Worm (Caenorhabditis elegans) whole organism, L1 larva: ENCODE data around the gene mec-3.

Experiments used
- C04F5.9 ChIP-seq: sonication (generic microtip); optimal IDR thresholded peaks from 2 replicates; lab custom pipeline; 2016; ENCODE audit warnings: missing genetic modification characterization, missing compliant biosample characterization
- Y116A8C.19 ChIP-seq: sonication (generic microtip); optimal IDR thresholded peaks from 2 replicates; lab custom pipeline; 2016; ENCODE audit warnings: missing compliant biosample characterization, missing genetic modification characterization, borderline replicate concordance
- aha-1 ChIP-seq: fragments of 150-350 bp; optimal IDR thresholded peaks from 2 replicates; lab custom pipeline; 2014; ENCODE audit warnings: missing biosample characterization, missing genetic modification characterization
- alr-1 ChIP-seq: fragments of 200-800 bp; sonication (Bioruptor generic); optimal IDR thresholded peaks from 2 replicates; lab custom pipeline; 2018; ENCODE audit warnings: borderline replicate concordance, mild to moderate bottlenecking, missing genetic modification characterization, missing compliant biosample characterization
- aly-2 ChIP-seq: fragments of 150-350 bp; optimal IDR thresholded peaks from 2 replicates; lab custom pipeline; 2014; ENCODE audit warnings: missing biosample characterization, missing genetic modification characterization
- ces-1 ChIP-seq: fragments of 150-350 bp; optimal IDR thresholded peaks from 2 replicates; lab custom pipeline; 2014; ENCODE audit warnings: missing biosample characterization, missing genetic modification reagents, missing genetic modification characterization
- dpl-1 ChIP-seq, 3 experiments: fragments of 150-350 bp in 2 of 3; sonication (generic microtip) in 1 of 3; optimal IDR thresholded peaks; 2 replicates each; lab custom pipeline; 2014 to 2017; ENCODE audit warnings: missing biosample characterization in 3 of 3, missing genetic modification characterization in 3 of 3, missing genetic modification reagents in 3 of 3
- dsc-1 ChIP-seq: sonication (generic microtip); optimal IDR thresholded peaks from 2 replicates; lab custom pipeline; 2016; ENCODE audit warnings: mild to moderate bottlenecking, missing genetic modification characterization, missing compliant biosample characterization
- efl-1 ChIP-seq, 4 experiments: fragments of 150-350 bp; optimal IDR thresholded peaks in 3 of 4; peaks in 1 of 4; 1 replicate in 1 of 4; 2 replicates in 3 of 4; lab custom pipeline; 2014; ENCODE audit warnings: missing biosample characterization in 2 of 4, missing genetic modification characterization in 2 of 4, missing genetic modification reagents in 2 of 4
- efl-3 ChIP-seq: fragments of 200-800 bp; sonication (Bioruptor generic); optimal IDR thresholded peaks from 2 replicates; lab custom pipeline; 2018; ENCODE audit warnings: mild to moderate bottlenecking, missing genetic modification characterization, missing compliant biosample characterization
- egl-13 ChIP-seq: sonication (generic microtip); optimal IDR thresholded peaks from 2 replicates; lab custom pipeline; 2016; ENCODE audit warnings: missing genotype, missing genetic modification reagents, missing genetic modification characterization, missing compliant biosample characterization
- fkh-10 ChIP-seq: sonication (generic microtip); optimal IDR thresholded peaks from 2 replicates; lab custom pipeline; 2017; ENCODE audit warnings: missing biosample characterization, missing genetic modification reagents, missing genetic modification characterization
- fkh-4 ChIP-seq: sonication (generic microtip); optimal IDR thresholded peaks from 2 replicates; lab custom pipeline; 2016; ENCODE audit warnings: missing compliant biosample characterization, missing genetic modification characterization, borderline replicate concordance
- fos-1 ChIP-seq: fragments of 150-350 bp; optimal IDR thresholded peaks from 2 replicates; lab custom pipeline; 2014; ENCODE audit warnings: missing biosample characterization, missing genetic modification characterization
- jun-1 ChIP-seq: fragments of 150-350 bp; optimal IDR thresholded peaks from 2 replicates; lab custom pipeline; 2014; ENCODE audit warnings: missing biosample characterization, missing genetic modification reagents, missing genetic modification characterization
- lin-13 ChIP-seq: fragments of 150-350 bp; optimal IDR thresholded peaks from 2 replicates; lab custom pipeline; 2014; ENCODE audit warnings: missing biosample characterization, missing genetic modification reagents, missing genetic modification characterization
- lin-35 ChIP-seq, 2 experiments: fragments of 150-350 bp; optimal IDR thresholded peaks; 2 replicates each; lab custom pipeline; 2014; ENCODE audit warnings: missing biosample characterization in 2 of 2, missing genetic modification characterization in 2 of 2, missing genetic modification reagents in 2 of 2
- lin-39 ChIP-seq: fragments of 150-350 bp; optimal IDR thresholded peaks from 2 replicates; lab custom pipeline; 2014; ENCODE audit warnings: missing biosample characterization, missing genetic modification reagents, missing genetic modification characterization
- lir-3 ChIP-seq: sonication (generic microtip); optimal IDR thresholded peaks from 2 replicates; lab custom pipeline; 2016; ENCODE audit warnings: mild to moderate bottlenecking, missing genetic modification characterization, moderate library complexity, missing compliant biosample characterization; ENCODE audit not compliant: poor library complexity
- mab-9 ChIP-seq: fragments of 200-800 bp; sonication (Bioruptor generic); IDR thresholded peaks from 2 replicates; pipeline ENCODE4 v1.3.6; 2022; ENCODE audit warnings: missing genetic modification reagents, missing genetic modification characterization, missing compliant biosample characterization
- mdl-1 ChIP-seq, 2 experiments: fragments of 150-350 bp; optimal IDR thresholded peaks; 2 replicates each; lab custom pipeline; 2014 to 2017; ENCODE audit warnings: missing biosample characterization in 2 of 2, missing genetic modification characterization in 2 of 2, inconsistent platforms in 1 of 2
- mep-1 ChIP-seq: fragments of 150-350 bp; optimal IDR thresholded peaks from 2 replicates; lab custom pipeline; 2014; ENCODE audit warnings: missing biosample characterization, missing genetic modification characterization
- nhr-11 ChIP-seq: fragments of 150-350 bp; optimal IDR thresholded peaks from 2 replicates; lab custom pipeline; 2014; ENCODE audit warnings: missing biosample characterization, missing genetic modification characterization
- nhr-12 ChIP-seq: sonication (generic microtip); optimal IDR thresholded peaks from 2 replicates; lab custom pipeline; 2017; ENCODE audit warnings: missing biosample characterization, missing genetic modification characterization
- nhr-20 ChIP-seq: sonication (generic microtip); optimal IDR thresholded peaks from 2 replicates; lab custom pipeline; 2016; ENCODE audit warnings: mild to moderate bottlenecking, missing genetic modification characterization, missing compliant biosample characterization
- nhr-237 ChIP-seq: fragments of 150-350 bp; optimal IDR thresholded peaks from 2 replicates; lab custom pipeline; 2014; ENCODE audit warnings: missing biosample characterization, missing genetic modification characterization
- nhr-28 ChIP-seq: fragments of 150-350 bp; optimal IDR thresholded peaks from 2 replicates; lab custom pipeline; 2014; ENCODE audit warnings: missing biosample characterization, missing genetic modification characterization
- nhr-47 ChIP-seq: sonication (generic microtip); optimal IDR thresholded peaks from 2 replicates; lab custom pipeline; 2016; ENCODE audit warnings: mild to moderate bottlenecking, missing genetic modification characterization, moderate library complexity, missing compliant biosample characterization
- nhr-71 ChIP-seq: sonication (generic microtip); optimal IDR thresholded peaks from 2 replicates; lab custom pipeline; 2016; ENCODE audit warnings: mild to moderate bottlenecking, missing genetic modification characterization, moderate library complexity, missing compliant biosample characterization
- nhr-76 ChIP-seq: sonication (generic microtip); optimal IDR thresholded peaks from 2 replicates; lab custom pipeline; 2017; ENCODE audit warnings: missing biosample characterization, missing genetic modification characterization
- nhr-77 ChIP-seq: fragments of 150-350 bp; optimal IDR thresholded peaks from 2 replicates; lab custom pipeline; 2014; ENCODE audit warnings: missing biosample characterization, missing genetic modification characterization
- nhr-84 ChIP-seq: sonication (generic microtip); optimal IDR thresholded peaks from 2 replicates; lab custom pipeline; 2017; ENCODE audit warnings: missing biosample characterization, missing genetic modification characterization
- pax-3 ChIP-seq: fragments of 200-800 bp; sonication (Bioruptor generic); optimal IDR thresholded peaks from 2 replicates; lab custom pipeline; 2018; ENCODE audit warnings: mild to moderate bottlenecking, missing genetic modification characterization, moderate library complexity, missing compliant biosample characterization
- snpc-4 ChIP-seq: fragments of 150-350 bp; optimal IDR thresholded peaks from 2 replicates; lab custom pipeline; 2014; ENCODE audit warnings: missing biosample characterization, missing genetic modification characterization
- sup-37 ChIP-seq: fragments of 200-800 bp; sonication (Bioruptor generic); optimal IDR thresholded peaks from 2 replicates; lab custom pipeline; 2018; ENCODE audit warnings: mild to moderate bottlenecking, missing genetic modification characterization, missing compliant biosample characterization
- swsn-7 ChIP-seq: sonication (generic microtip); optimal IDR thresholded peaks from 2 replicates; lab custom pipeline; 2016; ENCODE audit warnings: missing genetic modification characterization, missing compliant biosample characterization
- tbx-2 ChIP-seq: sonication (generic microtip); optimal IDR thresholded peaks from 2 replicates; lab custom pipeline; 2016; ENCODE audit warnings: missing genetic modification characterization, missing compliant biosample characterization
- unc-30 ChIP-seq: sonication (generic microtip); optimal IDR thresholded peaks from 2 replicates; lab custom pipeline; 2017; ENCODE audit warnings: missing biosample characterization, missing genetic modification characterization
- unc-86 ChIP-seq: sonication (generic microtip); optimal IDR thresholded peaks from 2 replicates; lab custom pipeline; 2016; ENCODE audit warnings: missing genetic modification characterization, missing compliant biosample characterization
- vab-15 ChIP-seq: sonication (generic microtip); optimal IDR thresholded peaks from 2 replicates; lab custom pipeline; 2017; ENCODE audit warnings: missing genotype, mild to moderate bottlenecking, missing genetic modification characterization, missing compliant biosample characterization
- zag-1 ChIP-seq: fragments of 150-350 bp; optimal IDR thresholded peaks from 2 replicates; lab custom pipeline; 2014; ENCODE audit warnings: missing biosample characterization, missing genetic modification characterization
- zip-4 ChIP-seq: fragments of 200-800 bp; sonication (Bioruptor generic); optimal IDR thresholded peaks from 2 replicates; lab custom pipeline; 2018; ENCODE audit warnings: mild to moderate bottlenecking, missing genetic modification characterization, moderate library complexity, missing compliant biosample characterization
- ztf-11 ChIP-seq, 2 experiments: sonication (generic microtip); optimal IDR thresholded peaks; 2 replicates each; lab custom pipeline; 2016 to 2017; ENCODE audit warnings: missing genetic modification characterization in 2 of 2, missing biosample characterization in 1 of 2, missing compliant biosample characterization in 1 of 2
- ztf-4 ChIP-seq: fragments of 150-350 bp; optimal IDR thresholded peaks from 2 replicates; lab custom pipeline; 2014; ENCODE audit warnings: missing biosample characterization, missing genetic modification characterization

mec-3 gene

DNA sequence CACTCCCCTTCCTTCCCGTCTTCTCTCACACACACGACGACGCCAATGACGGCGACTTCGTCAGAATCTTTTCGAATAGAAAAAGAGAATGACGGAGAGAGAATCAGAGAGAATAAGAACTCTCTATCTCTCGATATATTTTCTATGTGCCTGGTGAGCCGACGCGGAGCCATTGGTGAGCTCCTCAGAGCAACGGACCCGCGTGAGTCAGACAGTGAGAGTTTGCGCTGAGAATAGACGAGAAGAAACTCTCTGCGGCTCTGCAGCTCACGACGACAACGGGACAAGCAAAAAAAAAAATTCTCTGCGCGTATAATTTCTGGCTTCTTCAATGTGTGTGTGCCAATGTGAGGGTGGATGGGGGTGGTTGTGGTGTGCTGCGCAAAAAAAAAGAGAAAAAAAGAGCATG is 38.3 kb upstream of the mec-3 start (continued):
- no peak for TF ChIP-seq mdl-1 (tag; optimal IDR thresholded peaks at IDR 0.05; lab: Kevin White, UChicago)
- peak; percentile 8 to 40 for TF ChIP-seq efl-1 (optimal IDR thresholded peaks at IDR 0.05; lab: Kevin White, UChicago)
- TF ChIP-seq efl-1 (GFP tag; optimal IDR thresholded peaks at IDR 0.05 in 1 of 2; lab: Kevin White, UChicago) = no peak
- TF ChIP-seq ztf-11 (tag; optimal IDR thresholded peaks at IDR 0.05; lab: Kevin White, UChicago) = peak in 1 of 2 experiments; percentile 13
- TF ChIP-seq jun-1 (tag; lab: Kevin White, UChicago) = peak; percentile 24
- TF ChIP-seq alr-1 (tag; lab: Kevin White, UChicago) = no peak
- TF ChIP-seq tbx-2 (tag; lab: Kevin White, UChicago) = peak; percentile 65
- TF ChIP-seq ces-1 (GFP tag; lab: Kevin White, UChicago) = no peak
- no peak for TF ChIP-seq aly-2 (tag; lab: Kevin White, UChicago)
- TF ChIP-seq nhr-28 (tag; lab: Kevin White, UChicago) = no peak
- no peak for TF ChIP-seq lin-13
- peak; percentile 40 for TF ChIP-seq pax-3 (tag; lab: Kevin White, UChicago)
- no peak for TF ChIP-seq lin-39
- peak; percentile 68 for TF ChIP-seq fos-1 (tag; lab: Kevin White, UChicago)

DNA sequence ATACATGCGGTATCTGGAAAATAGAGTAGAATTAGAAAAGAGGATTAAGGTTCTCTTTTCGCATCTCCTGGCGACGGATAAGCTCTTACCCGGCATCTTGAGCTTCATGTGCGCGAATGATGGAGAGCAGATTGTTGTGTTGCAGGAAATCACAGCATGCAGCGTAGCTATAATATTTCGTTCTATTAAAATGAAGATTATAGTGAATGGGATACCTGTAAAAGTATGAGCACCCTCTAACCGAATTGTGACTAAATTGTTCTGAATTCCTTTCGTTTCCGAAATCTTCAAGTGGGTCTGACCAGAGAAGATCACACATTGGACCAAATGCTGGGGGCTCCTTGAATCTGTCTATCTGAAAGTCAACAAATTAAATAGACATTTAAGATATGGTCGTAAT is 36.7 kb upstream of the mec-3 start:
- TF ChIP-seq snpc-4 (tag; lab: Kevin White, UChicago) (no peak), efl-1 (optimal IDR thresholded peaks at IDR 0.05; lab: Kevin White, UChicago) (no peak), efl-1 (GFP tag; optimal IDR thresholded peaks at IDR 0.05 in 1 of 2; lab: Kevin White, UChicago) (peak in 1 of 2 experiments; percentile 51), dsc-1 (tag; lab: Kevin White, UChicago) (peak; percentile 32)

DNA sequence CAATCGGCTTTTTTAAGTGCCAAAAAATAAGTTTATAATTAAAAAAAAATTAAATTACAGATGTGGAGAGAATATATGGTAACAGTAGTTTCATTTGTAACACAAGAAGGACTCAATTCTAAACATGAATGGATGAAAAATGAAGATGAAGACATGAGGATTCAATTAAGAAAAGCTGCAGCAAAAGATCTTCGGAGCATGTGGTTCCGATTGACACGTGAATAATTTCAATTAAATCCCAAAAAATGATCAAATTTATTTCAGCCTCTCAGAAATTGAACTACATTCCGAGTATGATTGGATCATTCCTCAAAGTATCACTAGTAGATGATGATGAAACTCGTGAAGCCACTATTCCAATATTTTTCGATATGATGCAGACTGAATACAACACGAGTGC is 27.7 kb upstream of the mec-3 start:
- TF ChIP-seq ztf-11 (tag; optimal IDR thresholded peaks at IDR 0.05; lab: Kevin White, UChicago) = no peak
- TF ChIP-seq fkh-4 (tag; lab: Kevin White, UChicago) = peak; percentile 88
- TF ChIP-seq dsc-1 (tag; lab: Kevin White, UChicago) = peak; percentile 98
- no peak for TF ChIP-seq ces-1 (GFP tag; lab: Kevin White, UChicago)
- TF ChIP-seq lin-39 = no peak

DNA sequence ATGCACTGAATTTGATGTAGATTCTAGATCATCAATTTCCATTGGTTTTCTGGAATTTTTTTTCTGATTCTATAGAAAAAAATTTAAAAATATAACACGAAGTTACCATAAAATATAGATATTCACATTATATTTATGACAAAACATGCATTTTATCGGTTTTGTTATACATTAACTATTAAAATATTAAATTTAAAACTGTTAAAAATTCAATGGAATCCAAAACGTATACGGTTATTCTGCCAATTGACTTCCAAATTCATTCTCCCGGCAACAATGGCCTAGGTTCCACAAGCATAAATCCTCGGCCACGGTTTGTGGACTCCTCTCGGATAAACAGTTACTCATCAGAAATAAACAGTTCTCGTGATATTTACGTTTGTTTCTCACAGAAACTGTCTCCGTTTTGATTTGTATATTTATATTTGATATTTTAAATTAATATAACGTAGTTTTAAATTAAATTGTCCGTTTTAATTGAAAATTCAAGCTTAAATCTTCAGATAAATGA is 22.0 kb upstream of the mec-3 start, which contains the start of the genes F01D4.5 and ced-5:
Gene F01D4.5 (minus strand): TSS at position 51 of the 511 bp plus-strand sequence.
Gene ced-5 (plus strand): TSS at position 504 of the 511 bp plus-strand sequence.
- TF ChIP-seq mab-9 (GFP tag; lab: Robert Waterston, UW) = peak; percentile 87
- TF ChIP-seq pax-3 (tag; lab: Kevin White, UChicago) = peak; percentile 95
- TF ChIP-seq nhr-12 (tag; lab: Kevin White, UChicago) = no peak
- peak; percentile 56 to 80 (median 80) for TF ChIP-seq dpl-1 (GFP tag; optimal IDR thresholded peaks at IDR 0.05; lab: Kevin White, UChicago)
- peak; percentile 92 for TF ChIP-seq nhr-20 (tag; lab: Kevin White, UChicago)
- TF ChIP-seq fkh-10 (GFP tag; lab: Kevin White, UChicago) = no peak
- peak; percentile 92 for TF ChIP-seq C04F5.9 (tag; lab: Kevin White, UChicago)
- TF ChIP-seq mdl-1 (tag; optimal IDR thresholded peaks at IDR 0.05; lab: Kevin White, UChicago) = peak in 1 of 2 experiments; percentile 70
- peak; percentile 77 for TF ChIP-seq efl-3 (GFP tag; lab: Kevin White, UChicago)
- TF ChIP-seq zag-1 (tag; lab: Kevin White, UChicago) = no peak
- TF ChIP-seq swsn-7 (tag; lab: Kevin White, UChicago) = peak; percentile 90
- TF ChIP-seq nhr-84 (tag; lab: Kevin White, UChicago) = no peak
- no peak for TF ChIP-seq aha-1 (tag; lab: Kevin White, UChicago)
- peak; percentile 4 for TF ChIP-seq vab-15
- TF ChIP-seq zip-4 (GFP tag; lab: Kevin White, UChicago) = peak; percentile 73
- no peak for TF ChIP-seq nhr-237 (tag; lab: Kevin White, UChicago)
- TF ChIP-seq nhr-11 = no peak
- peak; percentile 94 for TF ChIP-seq Y116A8C.19 (tag; lab: Kevin White, UChicago)
- no peak for TF ChIP-seq unc-30 (tag; lab: Kevin White, UChicago)
- TF ChIP-seq mep-1 (tag; lab: Kevin White, UChicago) = peak; percentile 92
- no peak for TF ChIP-seq nhr-76 (tag; lab: Kevin White, UChicago)
- peak; percentile 94 for TF ChIP-seq nhr-71 (tag; lab: Kevin White, UChicago)
- TF ChIP-seq alr-1 (tag; lab: Kevin White, UChicago) = no peak
- peak; percentile 70 to 86 for TF ChIP-seq lin-35 (GFP tag; optimal IDR thresholded peaks at IDR 0.05; lab: Kevin White, UChicago)
- peak; percentile 94 for TF ChIP-seq nhr-47
- TF ChIP-seq egl-13 (tag; lab: Kevin White, UChicago) = peak; percentile 96
- peak; percentile 95 for TF ChIP-seq tbx-2 (tag; lab: Kevin White, UChicago)
- TF ChIP-seq unc-86 (tag; lab: Kevin White, UChicago) = peak; percentile 77
- peak; percentile 58 for TF ChIP-seq ztf-4 (tag; lab: Kevin White, UChicago)
- TF ChIP-seq lir-3 (tag; lab: Kevin White, UChicago) = peak; percentile 98
- TF ChIP-seq nhr-77 (tag; lab: Kevin White, UChicago) = no peak
- TF ChIP-seq fkh-4 (tag; lab: Kevin White, UChicago) = peak; percentile 99
- TF ChIP-seq sup-37 = peak; percentile 83
